Worm (Caenorhabditis elegans): ENCODE data around the gene gbh-1.

DNA sequence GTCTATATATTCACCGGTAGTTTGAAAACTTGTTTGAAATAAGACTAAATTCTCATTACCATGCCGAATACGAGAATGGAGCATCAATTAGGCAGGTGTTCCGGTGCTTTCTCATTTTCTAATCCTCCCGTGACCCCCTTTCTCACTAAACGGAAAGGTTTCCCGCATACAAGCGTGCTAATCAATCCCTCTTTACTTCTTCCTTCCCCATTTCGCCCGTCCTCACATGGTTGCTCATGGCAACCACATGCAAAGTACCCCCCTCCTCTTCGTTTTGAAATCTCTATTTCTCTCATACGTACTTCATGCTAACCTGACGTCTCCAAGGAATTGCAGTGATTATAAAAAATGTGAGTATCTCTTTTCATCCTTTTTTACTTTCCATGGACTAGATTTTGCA, 26.3 kb upstream of the gbh-1 start, which contains the start of gene mks-5:
- no peak for TF ChIP-seq ceh-9 (tag; optimal IDR thresholded peaks at IDR 0.05)
- TF ChIP-seq nhr-237 (tag; optimal IDR thresholded peaks at IDR 0.05): no peak
- TF ChIP-seq mdl-1 (tag; optimal IDR thresholded peaks at IDR 0.05): no peak
- TF ChIP-seq snpc-4 (tag; optimal IDR thresholded peaks at IDR 0.05): no peak
- TF ChIP-seq jun-1 (tag; optimal IDR thresholded peaks at IDR 0.05): no peak

Measured in whole organism, L3 larva.